Fruit fly (Drosophila melanogaster) whole organism, wandering third instar larva: ENCODE measurements around the gene AsnS.

ENCODE experiments used
- CrebA ChIP-seq: fragments of 200-800 bp; sonication (Bioruptor generic); optimal IDR thresholded peaks from 2 replicates; lab custom pipeline; 2016; ENCODE audit warnings: missing biosample characterization, mild to moderate bottlenecking, missing genetic modification characterization, borderline replicate concordance
- Dfd ChIP-seq: fragments of >200 bp; optimal IDR thresholded peaks from 2 replicates; lab custom pipeline; 2017; ENCODE audit warnings: missing biosample characterization, missing genetic modification characterization
- Myc ChIP-seq: fragments of >200 bp; optimal IDR thresholded peaks from 2 replicates; lab custom pipeline; 2017
- OdsH ChIP-seq: fragments of 200-800 bp; sonication (Bioruptor generic); optimal IDR thresholded peaks from 2 replicates; lab custom pipeline; 2016; ENCODE audit warnings: missing biosample characterization, mild to moderate bottlenecking, missing genetic modification characterization
- br ChIP-seq: fragments of 200-800 bp; sonication (Bioruptor generic); optimal IDR thresholded peaks from 2 replicates; lab custom pipeline; 2016; ENCODE audit warnings: missing biosample characterization, missing genetic modification characterization
- dl ChIP-seq, 2 experiments: fragments of 175-275, 200-275 bp in 1 of 2; fragments of 200-275 bp in 1 of 2; sonication (Bioruptor generic); optimal IDR thresholded peaks; lab custom pipeline; 2018; ENCODE audit warnings: mild to moderate bottlenecking in 2 of 2, missing biosample characterization in 2 of 2, missing genetic modification characterization in 2 of 2, moderate library complexity in 2 of 2; ENCODE audit not compliant: partially characterized antibody in 2 of 2, insufficient read depth in 1 of 2
- fru ChIP-seq: fragments of 200-800 bp; sonication (Bioruptor generic); optimal IDR thresholded peaks from 3 replicates; lab custom pipeline; 2016; ENCODE audit warnings: missing biosample characterization, mild to moderate bottlenecking, missing genetic modification characterization
- h ChIP-seq: fragments of 200-800 bp; sonication (Bioruptor generic); optimal IDR thresholded peaks from 3 replicates; lab custom pipeline; 2016; ENCODE audit warnings: missing biosample characterization, mild to moderate bottlenecking, missing genetic modification characterization
- pan ChIP-seq: fragments of >200 bp; optimal IDR thresholded peaks from 2 replicates; lab custom pipeline; 2017
- sv ChIP-seq: fragments of 200-800 bp; sonication (Bioruptor generic); optimal IDR thresholded peaks from 3 replicates; lab custom pipeline; 2016; ENCODE audit warnings: missing biosample characterization, missing genetic modification characterization
- usp ChIP-seq: fragments of >200 bp; optimal IDR thresholded peaks from 2 replicates; lab custom pipeline; 2017; ENCODE audit warnings: missing biosample characterization, missing genetic modification characterization
- woc ChIP-seq: sonication (Bioruptor generic); optimal IDR thresholded peaks from 2 replicates; lab custom pipeline; 2016; ENCODE audit warnings: missing biosample characterization, mild to moderate bottlenecking, missing genetic modification characterization

DNA sequence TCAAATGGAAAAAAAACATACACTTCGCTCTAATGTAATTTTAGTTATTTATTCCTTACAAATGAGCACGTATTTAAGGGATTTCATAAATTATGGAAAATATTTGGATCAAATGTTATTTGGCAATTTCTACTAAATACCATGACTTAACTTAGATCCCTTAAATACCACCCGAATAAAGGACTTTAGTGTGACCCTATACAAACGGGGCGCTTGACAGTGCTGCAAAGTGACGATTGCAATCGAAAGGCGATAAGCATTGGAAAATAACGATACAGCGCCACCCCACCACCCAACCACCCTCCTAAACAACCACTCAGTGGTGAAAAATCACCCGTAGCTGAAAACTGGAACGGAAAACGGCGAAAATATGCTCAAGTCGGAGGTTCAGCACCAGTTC lies 41.5 kb upstream of the AsnS start, which contains the start of gene ICA69:
- TF ChIP-seq usp (GFP tag; lab: Kevin White, UChicago), result no peak
- no peak for TF ChIP-seq OdsH (GFP tag; lab: Kevin White, UChicago)
- TF ChIP-seq woc (GFP tag; lab: Kevin White, UChicago), result no peak
- no peak for TF ChIP-seq h (GFP tag; lab: Kevin White, UChicago)
- TF ChIP-seq CrebA (GFP tag; lab: Kevin White, UChicago), result no peak
- no peak for TF ChIP-seq Dfd
- no peak for TF ChIP-seq sv
- TF ChIP-seq fru, result no peak
- TF ChIP-seq pan (lab: Kevin White, UChicago), result no peak
- TF ChIP-seq br (GFP tag; lab: Kevin White, UChicago), result no peak
- TF ChIP-seq dl (GFP tag; optimal IDR thresholded peaks at IDR 0.05; lab: Kevin White, UChicago; ENCODE audit: insufficient read depth in 1 of 2, partially characterized antibody in 2 of 2), result no peak
- no peak for TF ChIP-seq Myc (lab: Kevin White, UChicago)
